Worm (Caenorhabditis elegans): ENCODE data around the gene cnc-3.
"Not testable (repeated sequence)": the region's sequence is repeated elsewhere in the genome, so short reads cannot be mapped to it uniquely, and the experiment has no call there.

DNA sequence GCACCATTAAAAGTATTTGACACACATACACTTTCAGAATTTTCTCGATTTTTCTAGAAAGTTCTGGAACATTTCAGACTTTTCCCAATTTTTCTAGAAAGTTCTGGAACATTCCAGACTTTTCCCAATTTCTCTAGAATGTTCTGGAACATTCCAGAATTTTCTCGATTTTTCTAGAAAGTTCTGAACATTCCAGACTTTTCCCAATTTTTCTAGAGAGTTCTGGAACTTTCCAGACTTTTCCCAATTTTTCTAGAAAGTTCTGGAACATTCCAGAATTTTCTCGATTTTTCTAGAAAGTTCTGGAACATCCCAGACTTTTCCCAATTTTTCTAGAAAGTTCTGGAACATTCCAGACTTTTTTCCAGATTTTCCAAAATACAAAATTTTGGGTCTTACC lies 44.3 kb upstream of the cnc-3 start:
- not testable (repeated sequence) for TF ChIP-seq pha-4 (tag; optimal IDR thresholded peaks at IDR 0.05); dpl-1 (GFP tag; optimal IDR thresholded peaks at IDR 0.05); fkh-3 (tag; optimal IDR thresholded peaks at IDR 0.05); hrde-1 (tag; optimal IDR thresholded peaks at IDR 0.05; ENCODE audit: borderline replicate concordance); ceh-58 (GFP tag; IDR thresholded peaks at IDR 0.05)
